Worm (Caenorhabditis elegans) whole organism, young adult: ENCODE measurements around the gene col-93.

Experiments
- C06A6.2 ChIP-seq: fragments of 200-800 bp; sonication (Bioruptor generic); conservative IDR thresholded peaks from 2 replicates; pipeline ENCODE4 v1.3.6; 2022; ENCODE audit warnings: missing genetic modification characterization, missing compliant biosample characterization
- D2030.7 ChIP-seq: fragments of 200-800 bp; sonication (Bioruptor generic); IDR thresholded peaks from 2 replicates; pipeline ENCODE4 v1.3.6; 2022; ENCODE audit warnings: missing genetic modification reagents, missing genetic modification characterization, missing compliant biosample characterization
- F23B12.7 ChIP-seq: sonication (generic microtip); optimal IDR thresholded peaks from 2 replicates; lab custom pipeline; 2017; ENCODE audit warnings: missing genetic modification characterization, mild to moderate bottlenecking, missing compliant biosample characterization, antibody characterized with exemption, moderate library complexity; ENCODE audit not compliant: insufficient read depth
- F33H1.4 ChIP-seq: fragments of 200-800 bp; sonication (Bioruptor generic); IDR thresholded peaks from 2 replicates; pipeline ENCODE4 v1.3.6; 2022; ENCODE audit warnings: missing genetic modification reagents, missing genetic modification characterization, missing compliant biosample characterization
- F39B2.1 ChIP-seq: fragments of 200-800 bp; sonication (Bioruptor generic); IDR thresholded peaks from 2 replicates; pipeline ENCODE4 v1.3.6; 2022; ENCODE audit warnings: missing genetic modification reagents, missing genetic modification characterization, missing compliant biosample characterization
- F57C9.4 ChIP-seq: sonication (generic microtip); optimal IDR thresholded peaks from 2 replicates; lab custom pipeline; 2017; ENCODE audit warnings: mild to moderate bottlenecking, missing genetic modification characterization, missing compliant biosample characterization
- T07F8.4 ChIP-seq: sonication (generic microtip); optimal IDR thresholded peaks from 2 replicates; lab custom pipeline; 2016; ENCODE audit warnings: mild to moderate bottlenecking, missing genetic modification characterization, moderate library complexity, missing compliant biosample characterization
- Y53G8AR.9 ChIP-seq: fragments of 200-800 bp; sonication (Bioruptor generic); conservative IDR thresholded peaks from 2 replicates; pipeline ENCODE4 v1.3.6; 2022; ENCODE audit warnings: missing genetic modification reagents, missing genetic modification characterization, missing compliant biosample characterization
- akir-1 ChIP-seq: fragments of 200-800 bp; sonication (Bioruptor generic); optimal IDR thresholded peaks from 2 replicates; lab custom pipeline; 2018; ENCODE audit warnings: mild to moderate bottlenecking, missing genetic modification characterization, moderate library complexity, missing compliant biosample characterization
- attf-3 ChIP-seq: fragments of 200-800 bp; sonication (Bioruptor generic); conservative IDR thresholded peaks from 2 replicates; pipeline ENCODE4 v1.3.6; 2022; ENCODE audit warnings: missing genetic modification reagents, missing genetic modification characterization, missing compliant biosample characterization
- attf-6 ChIP-seq: fragments of 200-800 bp; sonication (Bioruptor generic); IDR thresholded peaks from 2 replicates; pipeline ENCODE4 v1.3.6; 2022; ENCODE audit warnings: missing genetic modification reagents, missing genetic modification characterization, missing compliant biosample characterization
- bed-2 ChIP-seq: fragments of 200-800 bp; sonication (Bioruptor generic); IDR thresholded peaks from 2 replicates; pipeline ENCODE4 v1.3.6; 2022; ENCODE audit warnings: missing genetic modification reagents, missing genetic modification characterization, missing compliant biosample characterization
- ceh-100 ChIP-seq: fragments of 200-800 bp; sonication (Bioruptor generic); IDR thresholded peaks from 2 replicates; pipeline ENCODE4 v1.3.6; 2022; ENCODE audit warnings: missing genetic modification reagents, missing genetic modification characterization, missing compliant biosample characterization
- ceh-91 ChIP-seq: fragments of 200-800 bp; sonication (Bioruptor generic); IDR thresholded peaks from 2 replicates; pipeline ENCODE4 v1.3.6; 2022; ENCODE audit warnings: missing genetic modification reagents, missing genetic modification characterization, missing compliant biosample characterization
- chd-7 ChIP-seq: sonication (generic microtip); optimal IDR thresholded peaks from 2 replicates; lab custom pipeline; 2016; ENCODE audit warnings: mild to moderate bottlenecking, missing genetic modification characterization, moderate library complexity, missing compliant biosample characterization
- die-1 ChIP-seq: sonication (generic microtip); optimal IDR thresholded peaks from 2 replicates; lab custom pipeline; 2016; ENCODE audit warnings: missing genotype, mild to moderate bottlenecking, missing genetic modification characterization, missing compliant biosample characterization
- dpff-1 ChIP-seq: sonication (generic microtip); optimal IDR thresholded peaks from 2 replicates; lab custom pipeline; 2017; ENCODE audit warnings: mild to moderate bottlenecking, missing genetic modification characterization, missing compliant biosample characterization
- efl-1 ChIP-seq: fragments of 150-350 bp; optimal IDR thresholded peaks from 2 replicates; lab custom pipeline; 2014; ENCODE audit warnings: missing biosample characterization, missing genetic modification reagents, missing genetic modification characterization
- egrh-3 ChIP-seq: fragments of 200-800 bp; sonication (Bioruptor generic); IDR thresholded peaks from 2 replicates; pipeline ENCODE4 v1.3.6; 2022; ENCODE audit warnings: missing genetic modification reagents, missing genetic modification characterization, missing compliant biosample characterization
- hlh-12 ChIP-seq: sonication (generic microtip); optimal IDR thresholded peaks from 2 replicates; lab custom pipeline; 2016; ENCODE audit warnings: missing genetic modification characterization, missing compliant biosample characterization
- hlh-26 ChIP-seq: fragments of 200-800 bp; sonication (Bioruptor generic); conservative IDR thresholded peaks from 2 replicates; pipeline ENCODE4 v1.3.6; 2022; ENCODE audit warnings: missing genetic modification reagents, missing genetic modification characterization, missing compliant biosample characterization
- hrde-1 ChIP-seq: sonication (generic microtip); optimal IDR thresholded peaks from 2 replicates; lab custom pipeline; 2016; ENCODE audit warnings: missing genetic modification characterization, mild to moderate bottlenecking, missing compliant biosample characterization, moderate library complexity, missing genotype, missing genetic modification reagents, borderline replicate concordance
- hsf-1 ChIP-seq: fragments of 200-800 bp; sonication (Bioruptor generic); IDR thresholded peaks from 2 replicates; pipeline ENCODE4 v1.3.6; 2022; ENCODE audit warnings: missing genetic modification reagents, missing genetic modification characterization, missing compliant biosample characterization
- let-526 ChIP-seq: fragments of 200-800 bp; sonication (Bioruptor generic); IDR thresholded peaks from 2 replicates; pipeline ENCODE4 v1.3.6; 2022; ENCODE audit warnings: missing genetic modification reagents, missing genetic modification characterization, missing compliant biosample characterization
- lin-26 ChIP-seq: fragments of 200-800 bp; sonication (Bioruptor generic); IDR thresholded peaks from 2 replicates; pipeline ENCODE4 v1.3.6; 2022; ENCODE audit warnings: missing genetic modification reagents, missing genetic modification characterization, missing compliant biosample characterization
- lin-54 ChIP-seq: fragments of 200-800 bp; sonication (Bioruptor generic); optimal IDR thresholded peaks from 2 replicates; lab custom pipeline; 2018; ENCODE audit warnings: mild to moderate bottlenecking, missing genetic modification characterization, missing compliant biosample characterization
- madf-6 ChIP-seq: fragments of 200-800 bp; sonication (Bioruptor generic); IDR thresholded peaks from 2 replicates; pipeline ENCODE4 v1.3.6; 2022; ENCODE audit warnings: missing genetic modification reagents, missing genetic modification characterization, missing compliant biosample characterization
- mcd-1 ChIP-seq: fragments of 200-800 bp; sonication (Bioruptor generic); IDR thresholded peaks from 2 replicates; pipeline ENCODE4 v1.3.6; 2022; ENCODE audit warnings: missing genetic modification reagents, missing genetic modification characterization, missing compliant biosample characterization
- mel-28 ChIP-seq: sonication (generic microtip); optimal IDR thresholded peaks from 2 replicates; lab custom pipeline; 2016; ENCODE audit warnings: borderline replicate concordance, mild to moderate bottlenecking, missing genetic modification characterization, missing compliant biosample characterization
- nfyb-1 ChIP-seq: fragments of 200-800 bp; sonication (Bioruptor generic); IDR thresholded peaks from 2 replicates; pipeline ENCODE4 v1.3.6; 2022; ENCODE audit warnings: missing genetic modification reagents, missing genetic modification characterization, missing compliant biosample characterization
- nhr-80 ChIP-seq: sonication (generic microtip); optimal IDR thresholded peaks from 2 replicates; lab custom pipeline; 2016; ENCODE audit warnings: missing genetic modification characterization, missing compliant biosample characterization
- pbrm-1 ChIP-seq: fragments of 200-800 bp; sonication (Bioruptor generic); IDR thresholded peaks from 2 replicates; pipeline ENCODE4 v1.3.6; 2022; ENCODE audit warnings: missing genetic modification reagents, missing genetic modification characterization, missing compliant biosample characterization
- rec-8 ChIP-seq, 2 experiments: sonication (generic microtip); optimal IDR thresholded peaks; 2 replicates each; lab custom pipeline; 2016; ENCODE audit warnings: mild to moderate bottlenecking in 2 of 2, missing genetic modification characterization in 2 of 2, missing genetic modification reagents in 2 of 2, missing genotype in 2 of 2, missing biosample characterization in 1 of 2, missing compliant biosample characterization in 1 of 2, moderate library complexity in 1 of 2
- repo-1 ChIP-seq: sonication (generic microtip); optimal IDR thresholded peaks from 2 replicates; lab custom pipeline; 2017; ENCODE audit warnings: mild to moderate bottlenecking, missing genetic modification characterization, missing compliant biosample characterization
- rpc-1 ChIP-seq, 2 experiments: fragments of 150-350 bp in 1 of 2; sonication (generic microtip) in 1 of 2; optimal IDR thresholded peaks; 2 replicates each; lab custom pipeline; 2014 to 2018; ENCODE audit warnings: missing biosample characterization in 1 of 2, missing genetic modification characterization in 1 of 2, missing genetic modification reagents in 1 of 2, missing genotype in 1 of 2
- snpc-1.1 ChIP-seq: sonication (generic microtip); optimal IDR thresholded peaks from 2 replicates; lab custom pipeline; 2017; ENCODE audit warnings: missing genetic modification characterization, mild to moderate bottlenecking, missing compliant biosample characterization, antibody characterized with exemption, moderate library complexity, missing genotype, missing genetic modification reagents; ENCODE audit not compliant: insufficient read depth
- snpc-3.4 ChIP-seq: sonication (generic microtip); optimal IDR thresholded peaks from 2 replicates; lab custom pipeline; 2017; ENCODE audit warnings: missing genetic modification characterization, mild to moderate bottlenecking, missing compliant biosample characterization, antibody characterized with exemption, moderate library complexity, missing genotype, missing genetic modification reagents
- somi-1 ChIP-seq: fragments of 200-800 bp; sonication (Bioruptor generic); optimal IDR thresholded peaks from 2 replicates; lab custom pipeline; 2018; ENCODE audit warnings: mild to moderate bottlenecking, missing genetic modification characterization, missing compliant biosample characterization
- tbx-9 ChIP-seq: sonication (generic microtip); optimal IDR thresholded peaks from 2 replicates; lab custom pipeline; 2016; ENCODE audit warnings: borderline replicate concordance, missing genetic modification characterization, inconsistent platforms, missing compliant biosample characterization
- tlf-1 ChIP-seq: fragments of 200-800 bp; sonication (Bioruptor generic); optimal IDR thresholded peaks from 2 replicates; lab custom pipeline; 2018; ENCODE audit warnings: mild to moderate bottlenecking, missing genetic modification characterization, missing compliant biosample characterization
- unc-130 ChIP-seq: sonication (generic microtip); optimal IDR thresholded peaks from 2 replicates; lab custom pipeline; 2016; ENCODE audit warnings: missing genetic modification reagents, missing genetic modification characterization, missing compliant biosample characterization
- ztf-6 ChIP-seq: fragments of 200-800 bp; sonication (Bioruptor generic); IDR thresholded peaks from 2 replicates; pipeline ENCODE4 v1.3.6; 2022; ENCODE audit warnings: missing genetic modification reagents, missing genetic modification characterization, missing compliant biosample characterization

col-93 gene

ce11 chrIII:11022278-11022677 is 36.9 kb upstream of the col-93 start:
- no peak for TF ChIP-seq efl-1
- TF ChIP-seq C06A6.2 (GFP tag; lab: Robert Waterston, UW): no peak
- no peak for TF ChIP-seq hrde-1 (tag; lab: Kevin White, UChicago)
- TF ChIP-seq pbrm-1 (GFP tag; lab: Robert Waterston, UW): no peak
- no peak for TF ChIP-seq let-526 (GFP tag; lab: Robert Waterston, UW)
- no peak for TF ChIP-seq bed-2 (GFP tag; lab: Robert Waterston, UW)
- no peak for TF ChIP-seq unc-130 (GFP tag; lab: Kevin White, UChicago)
- TF ChIP-seq chd-7: no peak
- TF ChIP-seq, all 124 proteins: peak for 0

ce11 chrIII:11012264-11012663 is 26.9 kb upstream of the col-93 start, which contains the start of gene kvs-4:
Gene kvs-4, plus strand, starts transcription at chrIII:11012564.
- TF ChIP-seq rec-8 (tag; optimal IDR thresholded peaks at IDR 0.05; lab: Kevin White, UChicago) (no peak), hlh-26 (no peak), madf-6 (GFP tag; lab: Robert Waterston, UW) (no peak), akir-1 (GFP tag; lab: Kevin White, UChicago) (no peak), mel-28 (tag; lab: Kevin White, UChicago) (no peak), dpff-1 (tag; lab: Kevin White, UChicago) (no peak), unc-130 (GFP tag; lab: Kevin White, UChicago) (no peak), egrh-3 (GFP tag; lab: Robert Waterston, UW) (no peak), hrde-1 (tag; lab: Kevin White, UChicago) (no peak), ztf-6 (GFP tag; lab: Robert Waterston, UW) (no peak), somi-1 (GFP tag; lab: Kevin White, UChicago) (no peak), F23B12.7 (tag; lab: Kevin White, UChicago) (no peak), C06A6.2 (GFP tag; lab: Robert Waterston, UW) (no peak), D2030.7 (GFP tag; lab: Robert Waterston, UW) (no peak), tbx-9 (tag; lab: Kevin White, UChicago) (no peak), lin-26 (GFP tag; lab: Robert Waterston, UW) (no peak), hlh-12 (tag; lab: Kevin White, UChicago) (no peak), nhr-80 (no peak), snpc-1.1 (tag; lab: Kevin White, UChicago) (no peak)

- TF ChIP-seq Y53G8AR.9 (GFP tag; lab: Robert Waterston, UW) (0 out of 2 replicates have a peak, but pooled peaks have one; percentile 35), F33H1.4 (0 out of 2 replicates have a peak, but pooled peaks have one; percentile 6), F39B2.1 (no peak), lin-26 (GFP tag; lab: Robert Waterston, UW) (no peak), madf-6 (GFP tag; lab: Robert Waterston, UW) (peak; percentile 47; the same call in 1 of the 2 replicates), rpc-1 (optimal IDR thresholded peaks at IDR 0.05; lab: Kevin White, UChicago) (no peak), rpc-1 (tag; optimal IDR thresholded peaks at IDR 0.05; lab: Kevin White, UChicago) (no peak), ceh-100 (GFP tag; lab: Robert Waterston, UW) (no peak), hrde-1 (tag; lab: Kevin White, UChicago) (peak; percentile 14)
- TF ChIP-seq, all 124 proteins: peak for 4
Observed at ce11 chrIII:11010597-11010996, 25.2 kb upstream of the col-93 start.

- TF ChIP-seq attf-3 (GFP tag; lab: Robert Waterston, UW) (peak; percentile 33; the same call in 1 of the 2 replicates), madf-6 (GFP tag; lab: Robert Waterston, UW) (peak; percentile 66), mcd-1 (GFP tag; lab: Robert Waterston, UW) (peak; percentile 50), ceh-91 (GFP tag; lab: Robert Waterston, UW) (peak; percentile 23; the same call in 1 of the 2 replicates), F23B12.7 (tag; lab: Kevin White, UChicago) (no peak), attf-6 (GFP tag; lab: Robert Waterston, UW) (peak; percentile 45), T07F8.4 (tag; lab: Kevin White, UChicago) (no peak), hsf-1 (GFP tag; lab: Robert Waterston, UW) (no peak), repo-1 (tag; lab: Kevin White, UChicago) (no peak), snpc-3.4 (no peak), die-1 (tag; lab: Kevin White, UChicago) (no peak), tlf-1 (peak; percentile 11), lin-54 (peak; percentile 37), nfyb-1 (GFP tag; lab: Robert Waterston, UW) (0 out of 2 replicates have a peak, but pooled peaks have one; percentile 33), C06A6.2 (GFP tag; lab: Robert Waterston, UW) (no peak), F57C9.4 (tag; lab: Kevin White, UChicago) (no peak)
Observed at ce11 chrIII:11008869-11009268, 23.5 kb upstream of the col-93 start, which contains the start of gene exos-1. Gene exos-1, plus strand, starts transcription at chrIII:11009043.
